Worm (Caenorhabditis elegans) whole organism, L1 larva: ENCODE results near the gene ggtb-1.

Experiments used
- F16B12.6 ChIP-seq: fragments of 150-350 bp; optimal IDR thresholded peaks from 2 replicates; lab custom pipeline; 2014; ENCODE audit warnings: missing biosample characterization, missing genetic modification characterization
- aha-1 ChIP-seq: fragments of 150-350 bp; optimal IDR thresholded peaks from 2 replicates; lab custom pipeline; 2014; ENCODE audit warnings: missing biosample characterization, missing genetic modification characterization
- alr-1 ChIP-seq: fragments of 200-800 bp; sonication (Bioruptor generic); optimal IDR thresholded peaks from 2 replicates; lab custom pipeline; 2018; ENCODE audit warnings: borderline replicate concordance, mild to moderate bottlenecking, missing genetic modification characterization, missing compliant biosample characterization
- blmp-1 ChIP-seq: fragments of 150-350 bp; optimal IDR thresholded peaks from 2 replicates; lab custom pipeline; 2014; ENCODE audit warnings: missing biosample characterization, missing genetic modification characterization
- ceh-63 ChIP-seq: fragments of 200-800 bp; sonication (Bioruptor generic); optimal IDR thresholded peaks from 2 replicates; lab custom pipeline; 2018; ENCODE audit warnings: mild to moderate bottlenecking, missing genetic modification characterization, missing compliant biosample characterization
- ceh-8 ChIP-seq: fragments of 200-800 bp; sonication (Bioruptor generic); optimal IDR thresholded peaks from 2 replicates; lab custom pipeline; 2018; ENCODE audit warnings: mild to moderate bottlenecking, missing genetic modification characterization, moderate library complexity, missing compliant biosample characterization
- ces-1 ChIP-seq: fragments of 150-350 bp; optimal IDR thresholded peaks from 2 replicates; lab custom pipeline; 2014; ENCODE audit warnings: missing biosample characterization, missing genetic modification reagents, missing genetic modification characterization
- dsc-1 ChIP-seq: sonication (generic microtip); optimal IDR thresholded peaks from 2 replicates; lab custom pipeline; 2016; ENCODE audit warnings: mild to moderate bottlenecking, missing genetic modification characterization, missing compliant biosample characterization
- efl-1 ChIP-seq, 4 experiments: fragments of 150-350 bp; optimal IDR thresholded peaks in 3 of 4; peaks in 1 of 4; 1 replicate in 1 of 4; 2 replicates in 3 of 4; lab custom pipeline; 2014; ENCODE audit warnings: missing biosample characterization in 2 of 4, missing genetic modification characterization in 2 of 4, missing genetic modification reagents in 2 of 4
- egl-13 ChIP-seq: sonication (generic microtip); optimal IDR thresholded peaks from 2 replicates; lab custom pipeline; 2016; ENCODE audit warnings: missing genotype, missing genetic modification reagents, missing genetic modification characterization, missing compliant biosample characterization
- egl-27 ChIP-seq, 2 experiments: fragments of 150-350 bp in 1 of 2; sonication (generic microtip); optimal IDR thresholded peaks; 3 replicates each; lab custom pipeline; 2017 to 2018; ENCODE audit warnings: missing biosample characterization in 2 of 2, missing genetic modification characterization in 2 of 2, missing genetic modification reagents in 2 of 2
- elt-3 ChIP-seq, 6 experiments: fragments of 150-350 bp in 1 of 6; sonication (generic microtip); optimal IDR thresholded peaks; 2 replicates each; lab custom pipeline; 2017 to 2018; ENCODE audit warnings: missing biosample characterization in 6 of 6, missing genetic modification characterization in 6 of 6, inconsistent platforms in 1 of 6
- ets-5 ChIP-seq: fragments of 200-800 bp; sonication (Bioruptor generic); IDR thresholded peaks from 2 replicates; pipeline ENCODE4 v1.3.6; 2022; ENCODE audit warnings: missing genetic modification characterization, missing compliant biosample characterization
- fkh-8 ChIP-seq: sonication (generic microtip); optimal IDR thresholded peaks from 2 replicates; lab custom pipeline; 2016; ENCODE audit warnings: mild to moderate bottlenecking, missing genetic modification characterization, missing compliant biosample characterization
- fos-1 ChIP-seq: fragments of 150-350 bp; optimal IDR thresholded peaks from 2 replicates; lab custom pipeline; 2014; ENCODE audit warnings: missing biosample characterization, missing genetic modification characterization
- hlh-17 ChIP-seq: fragments of 200-800 bp; sonication (Bioruptor generic); optimal IDR thresholded peaks from 2 replicates; lab custom pipeline; 2018; ENCODE audit warnings: missing genetic modification characterization, mild to moderate bottlenecking, missing compliant biosample characterization, moderate library complexity, borderline replicate concordance
- hlh-4 ChIP-seq: sonication (generic microtip); optimal IDR thresholded peaks from 2 replicates; lab custom pipeline; 2016; ENCODE audit warnings: mild to moderate bottlenecking, missing genetic modification characterization, missing compliant biosample characterization
- isw-1 ChIP-seq: fragments of 200-800 bp; sonication (Bioruptor generic); IDR thresholded peaks from 2 replicates; pipeline ENCODE4 v1.3.6; 2022; ENCODE audit warnings: missing genetic modification characterization, missing compliant biosample characterization
- lin-13 ChIP-seq: fragments of 150-350 bp; optimal IDR thresholded peaks from 2 replicates; lab custom pipeline; 2014; ENCODE audit warnings: missing biosample characterization, missing genetic modification reagents, missing genetic modification characterization
- lin-15B ChIP-seq: fragments of 150-350 bp; sonication (generic microtip); optimal IDR thresholded peaks from 3 replicates; lab custom pipeline; 2014; ENCODE audit warnings: missing biosample characterization, missing genetic modification characterization
- lsy-2 ChIP-seq, 2 experiments: fragments of 150-350 bp; optimal IDR thresholded peaks; 2 replicates each; lab custom pipeline; 2014; ENCODE audit warnings: missing biosample characterization in 2 of 2, missing genetic modification characterization in 2 of 2
- mab-9 ChIP-seq: fragments of 200-800 bp; sonication (Bioruptor generic); IDR thresholded peaks from 2 replicates; pipeline ENCODE4 v1.3.6; 2022; ENCODE audit warnings: missing genetic modification reagents, missing genetic modification characterization, missing compliant biosample characterization
- mdl-1 ChIP-seq, 2 experiments: fragments of 150-350 bp; optimal IDR thresholded peaks; 2 replicates each; lab custom pipeline; 2014 to 2017; ENCODE audit warnings: missing biosample characterization in 2 of 2, missing genetic modification characterization in 2 of 2, inconsistent platforms in 1 of 2
- mep-1 ChIP-seq: fragments of 150-350 bp; optimal IDR thresholded peaks from 2 replicates; lab custom pipeline; 2014; ENCODE audit warnings: missing biosample characterization, missing genetic modification characterization
- nhr-11 ChIP-seq: fragments of 150-350 bp; optimal IDR thresholded peaks from 2 replicates; lab custom pipeline; 2014; ENCODE audit warnings: missing biosample characterization, missing genetic modification characterization
- nhr-20 ChIP-seq: sonication (generic microtip); optimal IDR thresholded peaks from 2 replicates; lab custom pipeline; 2016; ENCODE audit warnings: mild to moderate bottlenecking, missing genetic modification characterization, missing compliant biosample characterization
- nhr-28 ChIP-seq: fragments of 150-350 bp; optimal IDR thresholded peaks from 2 replicates; lab custom pipeline; 2014; ENCODE audit warnings: missing biosample characterization, missing genetic modification characterization
- nhr-47 ChIP-seq: sonication (generic microtip); optimal IDR thresholded peaks from 2 replicates; lab custom pipeline; 2016; ENCODE audit warnings: mild to moderate bottlenecking, missing genetic modification characterization, moderate library complexity, missing compliant biosample characterization
- nhr-71 ChIP-seq: sonication (generic microtip); optimal IDR thresholded peaks from 2 replicates; lab custom pipeline; 2016; ENCODE audit warnings: mild to moderate bottlenecking, missing genetic modification characterization, moderate library complexity, missing compliant biosample characterization
- pax-3 ChIP-seq: fragments of 200-800 bp; sonication (Bioruptor generic); optimal IDR thresholded peaks from 2 replicates; lab custom pipeline; 2018; ENCODE audit warnings: mild to moderate bottlenecking, missing genetic modification characterization, moderate library complexity, missing compliant biosample characterization
- pqm-1 ChIP-seq: sonication (generic microtip); optimal IDR thresholded peaks from 3 replicates; lab custom pipeline; 2017; ENCODE audit warnings: missing biosample characterization, missing genetic modification characterization
- skn-1 ChIP-seq: fragments of 150-350 bp; optimal IDR thresholded peaks from 2 replicates; lab custom pipeline; 2014; ENCODE audit warnings: missing biosample characterization, missing genetic modification characterization
- sox-4 ChIP-seq: sonication (generic microtip); optimal IDR thresholded peaks from 2 replicates; lab custom pipeline; 2016; ENCODE audit warnings: missing genetic modification characterization, missing compliant biosample characterization
- sptf-1 ChIP-seq: fragments of 150-350 bp; optimal IDR thresholded peaks from 2 replicates; lab custom pipeline; 2014; ENCODE audit warnings: missing biosample characterization, missing genetic modification characterization
- swsn-7 ChIP-seq: sonication (generic microtip); optimal IDR thresholded peaks from 2 replicates; lab custom pipeline; 2016; ENCODE audit warnings: missing genetic modification characterization, missing compliant biosample characterization
- tlp-1 ChIP-seq: fragments of 150-350 bp; optimal IDR thresholded peaks from 2 replicates; lab custom pipeline; 2014; ENCODE audit warnings: missing biosample characterization, missing genetic modification characterization
- unc-98 ChIP-seq: fragments of 200-800 bp; sonication (Bioruptor generic); IDR thresholded peaks from 2 replicates; pipeline ENCODE4 v1.3.6; 2022; ENCODE audit warnings: missing genetic modification characterization, missing compliant biosample characterization
- vab-15 ChIP-seq: sonication (generic microtip); optimal IDR thresholded peaks from 2 replicates; lab custom pipeline; 2017; ENCODE audit warnings: missing genotype, mild to moderate bottlenecking, missing genetic modification characterization, missing compliant biosample characterization
- zag-1 ChIP-seq: fragments of 150-350 bp; optimal IDR thresholded peaks from 2 replicates; lab custom pipeline; 2014; ENCODE audit warnings: missing biosample characterization, missing genetic modification characterization
- ztf-11 ChIP-seq, 2 experiments: sonication (generic microtip); optimal IDR thresholded peaks; 2 replicates each; lab custom pipeline; 2016 to 2017; ENCODE audit warnings: missing genetic modification characterization in 2 of 2, missing biosample characterization in 1 of 2, missing compliant biosample characterization in 1 of 2

The ggtb-1 gene

ce11 chrIII:7090545-7090944 is 43.0 kb upstream of the ggtb-1 start, which contains the start of gene ZK418.10 (continued):
- TF ChIP-seq alr-1 (no peak), fos-1 (no peak)

DNA sequence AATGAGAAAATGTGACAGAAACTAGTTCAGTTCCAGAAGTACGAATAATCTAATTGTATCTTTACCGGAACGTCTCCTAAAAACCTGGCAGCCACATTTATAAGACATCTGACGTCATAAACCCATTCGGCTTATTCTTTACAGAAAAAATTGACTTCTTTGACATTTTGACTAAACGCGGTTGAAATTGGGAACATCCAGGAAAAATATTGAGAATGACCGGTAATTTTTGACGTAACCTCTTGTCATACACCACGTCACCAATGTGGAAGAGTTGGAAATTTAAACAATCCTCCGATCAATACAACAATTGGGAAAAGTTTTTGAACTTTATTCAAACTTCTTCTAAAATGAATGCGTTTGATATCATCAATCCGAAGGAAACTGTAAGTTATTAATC is 42.5 kb upstream of the ggtb-1 start, which contains the start of gene ZK418.2:
Gene ZK418.2 (plus strand): TSS at position 301 of the 400 bp plus-strand sequence.
- no peak for TF ChIP-seq lin-13
- TF ChIP-seq efl-1 (optimal IDR thresholded peaks at IDR 0.05; lab: Kevin White, UChicago), result no peak
- no peak for TF ChIP-seq efl-1 (GFP tag; optimal IDR thresholded peaks at IDR 0.05 in 1 of 2; lab: Kevin White, UChicago)
- TF ChIP-seq ceh-8, result no peak
- no peak for TF ChIP-seq ets-5
- no peak for TF ChIP-seq F16B12.6 (tag; lab: Kevin White, UChicago)

ce11 chrIII:7095156-7095555 is 38.4 kb upstream of the ggtb-1 start, which contains the start of gene nhr-9:
Gene nhr-9, plus strand, starts transcription at chrIII:7095462.
- TF ChIP-seq unc-98 (no peak), nhr-71 (peak; percentile 50), egl-27 (tag; optimal IDR thresholded peaks at IDR 0.05; lab: Kevin White, UChicago) (no peak), ceh-63 (no peak), ceh-8 (no peak), pax-3 (peak; percentile 38), fos-1 (no peak), tlp-1 (tag; lab: Kevin White, UChicago) (no peak), egl-13 (no peak), nhr-47 (tag; lab: Kevin White, UChicago) (peak; percentile 46), efl-1 (optimal IDR thresholded peaks at IDR 0.05; lab: Kevin White, UChicago) (no peak), efl-1 (GFP tag; optimal IDR thresholded peaks at IDR 0.05 in 1 of 2; lab: Kevin White, UChicago) (no peak), isw-1 (no peak), nhr-20 (tag; lab: Kevin White, UChicago) (peak; percentile 11), mdl-1 (tag; optimal IDR thresholded peaks at IDR 0.05; lab: Kevin White, UChicago) (no peak), sox-4 (tag; lab: Kevin White, UChicago) (peak; percentile 39), nhr-11 (tag; lab: Kevin White, UChicago) (peak; percentile 64), hlh-4 (tag; lab: Kevin White, UChicago) (no peak), fkh-8 (tag; lab: Kevin White, UChicago) (peak; percentile 82), nhr-28 (tag; lab: Kevin White, UChicago) (no peak), skn-1 (tag; lab: Kevin White, UChicago) (no peak), lsy-2 (tag; optimal IDR thresholded peaks at IDR 0.05; lab: Kevin White, UChicago) (no peak), mep-1 (tag; lab: Kevin White, UChicago) (no peak), dsc-1 (tag; lab: Kevin White, UChicago) (peak; percentile 89), sptf-1 (tag; lab: Kevin White, UChicago) (no peak), hlh-17 (GFP tag; lab: Kevin White, UChicago) (no peak), blmp-1 (tag; lab: Kevin White, UChicago) (no peak), vab-15 (tag; lab: Kevin White, UChicago) (no peak)

DNA sequence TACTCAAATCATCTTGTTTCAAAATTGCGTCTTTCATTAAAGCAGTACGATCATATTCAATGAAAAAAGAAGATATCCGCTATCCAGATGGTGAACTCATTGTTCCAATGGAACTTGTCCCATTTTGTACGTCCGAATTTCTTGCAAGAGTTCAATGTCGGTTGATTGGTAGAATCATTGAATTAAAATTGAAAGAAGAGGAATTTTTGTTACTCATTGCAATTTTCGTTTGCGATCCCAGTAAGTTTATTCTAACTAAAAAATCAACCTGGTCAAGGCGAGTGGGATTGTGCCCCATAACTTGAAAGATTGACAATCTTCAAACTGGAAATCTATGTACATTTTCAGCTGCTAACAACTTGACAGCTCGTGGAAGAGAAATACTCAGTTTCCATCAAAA is 37.1 kb upstream of the ggtb-1 start:
- TF ChIP-seq aha-1 (tag; lab: Kevin White, UChicago), result no peak

DNA sequence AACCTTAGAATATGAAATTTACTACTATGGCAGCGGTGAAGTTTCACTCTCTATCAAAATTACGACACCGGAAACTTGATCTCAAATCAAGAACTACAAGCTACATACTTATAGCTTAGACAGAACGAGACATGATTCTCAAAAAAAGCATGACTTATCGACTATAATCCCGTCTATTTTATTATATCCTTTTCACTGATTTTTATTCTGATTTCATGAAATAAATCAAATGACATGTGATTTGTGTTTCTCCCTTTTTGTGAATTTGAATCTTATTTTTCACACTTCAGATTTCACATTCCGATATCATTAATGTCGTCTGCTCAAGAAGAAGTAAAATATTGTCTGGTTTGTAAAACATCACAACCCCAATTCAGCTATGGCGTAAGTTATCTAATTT is 33.6 kb upstream of the ggtb-1 start, which contains the start of gene ZK418.11:
Gene ZK418.11 (plus strand): TSS at position 289 of the 400 bp plus-strand sequence.
- TF ChIP-seq fos-1, result no peak
- TF ChIP-seq pqm-1, result no peak
- TF ChIP-seq zag-1 (tag; lab: Kevin White, UChicago), result no peak
- no peak for TF ChIP-seq skn-1 (tag; lab: Kevin White, UChicago)
- no peak for TF ChIP-seq lin-15B (tag; lab: Kevin White, UChicago)
- TF ChIP-seq elt-3 (tag; optimal IDR thresholded peaks at IDR 0.05; lab: Kevin White, UChicago), result no peak
- TF ChIP-seq fkh-8 (tag; lab: Kevin White, UChicago), result peak; percentile 73
- TF ChIP-seq swsn-7 (tag; lab: Kevin White, UChicago), result no peak
- peak; percentile 36 for TF ChIP-seq nhr-11 (tag; lab: Kevin White, UChicago)
- TF ChIP-seq ces-1 (GFP tag; lab: Kevin White, UChicago), result no peak
- TF ChIP-seq ztf-11 (tag; optimal IDR thresholded peaks at IDR 0.05; lab: Kevin White, UChicago), result no peak
- no peak for TF ChIP-seq egl-13
- no peak for TF ChIP-seq mdl-1 (tag; optimal IDR thresholded peaks at IDR 0.05; lab: Kevin White, UChicago)
- TF ChIP-seq nhr-71, result peak; percentile 26
- TF ChIP-seq mab-9 (GFP tag; lab: Robert Waterston, UW), result no peak
- TF ChIP-seq nhr-47 (tag; lab: Kevin White, UChicago), result no peak
- TF ChIP-seq blmp-1 (tag; lab: Kevin White, UChicago), result no peak
- TF ChIP-seq sox-4 (tag; lab: Kevin White, UChicago), result no peak
- TF ChIP-seq dsc-1 (tag; lab: Kevin White, UChicago), result peak; percentile 55
- TF ChIP-seq ceh-63, result no peak
- TF ChIP-seq alr-1, result no peak
- TF ChIP-seq F16B12.6 (tag; lab: Kevin White, UChicago), result no peak
